Worm (Caenorhabditis elegans): ENCODE data around the gene spe-18.
A peak's percentile ranks its signal among the peaks of the same experiment; 100 is the strongest.

Gene spe-18

DNA sequence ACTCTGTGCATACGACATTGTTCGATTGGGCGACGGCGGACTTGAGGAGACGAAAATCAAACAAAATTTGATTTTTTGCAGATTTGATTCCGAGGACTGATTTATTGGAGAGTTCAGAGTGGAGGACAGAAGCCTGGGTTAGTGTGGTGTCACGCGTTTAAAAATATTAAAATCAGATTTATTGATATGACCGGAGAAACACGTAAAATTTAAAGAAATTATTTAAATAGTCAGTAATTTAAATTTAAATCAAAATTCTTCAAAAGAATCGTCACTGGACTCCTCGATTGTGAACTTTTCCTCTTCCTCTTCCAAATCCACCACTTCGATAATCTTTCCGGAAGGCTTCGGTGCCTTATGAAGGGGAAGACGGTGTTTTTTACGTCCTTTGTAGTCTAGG lies at the start of gene spe-18:
spe-18 (minus strand) TSS at position 101 of the 400 bp plus-strand sequence.
- TF ChIP-seq zag-1 (tag; optimal IDR thresholded peaks at IDR 0.05) (no peak), aly-2 (tag; optimal IDR thresholded peaks at IDR 0.05) (no peak), crh-2 (tag; optimal IDR thresholded peaks at IDR 0.05) (no peak), nhr-25 (tag; optimal IDR thresholded peaks at IDR 0.05) (no peak), nhr-12 (tag; optimal IDR thresholded peaks at IDR 0.05) (no peak), mdl-1 (tag; optimal IDR thresholded peaks at IDR 0.05) (no peak), nhr-11 (tag; optimal IDR thresholded peaks at IDR 0.05) (no peak), mab-5 (tag; optimal IDR thresholded peaks at IDR 0.05) (no peak), C34F6.9 (tag; optimal IDR thresholded peaks at IDR 0.05) (no peak), ztf-1 (GFP tag; conservative IDR thresholded peaks at IDR 0.05) (no peak), unc-39 (tag; optimal IDR thresholded peaks at IDR 0.05) (no peak), nhr-10 (tag; optimal IDR thresholded peaks at IDR 0.05) (no peak), gmeb-1 (tag; optimal IDR thresholded peaks at IDR 0.05) (no peak), dmd-4 (tag; optimal IDR thresholded peaks at IDR 0.05) (no peak), nhr-77 (tag; optimal IDR thresholded peaks at IDR 0.05) (no peak), lsy-2 (tag; optimal IDR thresholded peaks at IDR 0.05) (no peak), egl-27 (tag; optimal IDR thresholded peaks at IDR 0.05) (no peak), mbf-1 (tag; optimal IDR thresholded peaks at IDR 0.05) (no peak), F13H6.1 (tag; optimal IDR thresholded peaks at IDR 0.05) (no peak)

DNA sequence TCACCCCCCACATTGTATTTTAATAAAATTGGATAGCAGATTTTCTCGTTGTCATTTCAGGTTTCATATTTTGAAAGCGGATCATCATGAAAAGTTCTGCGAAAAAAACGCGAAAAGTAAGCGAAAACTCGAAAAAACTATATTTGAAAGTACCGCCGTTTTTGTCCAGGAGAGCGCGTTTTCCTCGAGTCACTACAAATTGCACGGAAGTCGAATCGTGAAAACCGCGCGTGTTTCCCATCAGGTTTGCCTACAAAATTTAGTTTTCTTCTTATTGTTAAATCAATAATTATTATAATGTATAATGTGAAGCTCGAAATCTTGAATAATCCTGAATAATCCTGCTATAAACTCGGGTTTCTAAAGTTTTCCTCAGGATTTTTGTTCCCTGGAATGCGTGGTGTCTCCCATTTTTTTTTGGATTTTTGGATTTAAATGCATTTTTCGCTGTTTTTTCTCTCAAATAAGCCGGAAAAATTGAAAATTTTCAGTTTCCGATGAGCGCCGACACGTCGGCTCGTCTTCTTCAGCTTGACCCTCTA lies 46.5 kb upstream of the spe-18 start, which contains the start of gene btf-1:
btf-1 (plus strand) TSS at position 492 of the 542 bp plus-strand sequence.
- TF ChIP-seq zag-1 (tag; optimal IDR thresholded peaks at IDR 0.05) (peak; percentile 1), lin-11 (tag; optimal IDR thresholded peaks at IDR 0.05) (peak; percentile 5), ztf-4 (tag; optimal IDR thresholded peaks at IDR 0.05) (peak; percentile 51), nhr-77 (tag; optimal IDR thresholded peaks at IDR 0.05) (peak; percentile 54), C34F6.9 (tag; optimal IDR thresholded peaks at IDR 0.05) (peak; percentile 86), nhr-11 (tag; optimal IDR thresholded peaks at IDR 0.05) (no peak), ZK546.5 (tag; optimal IDR thresholded peaks at IDR 0.05) (peak; percentile 6), aly-2 (tag; optimal IDR thresholded peaks at IDR 0.05) (no peak), gmeb-1 (tag; optimal IDR thresholded peaks at IDR 0.05) (peak; percentile 96), mdl-1 (tag; optimal IDR thresholded peaks at IDR 0.05) (peak in 1 of 2 experiments; percentile 23), sem-4 (tag; optimal IDR thresholded peaks at IDR 0.05) (no peak), ztf-11 (tag; optimal IDR thresholded peaks at IDR 0.05) (no peak), dmd-4 (tag; optimal IDR thresholded peaks at IDR 0.05) (peak; percentile 5), sma-3 (GFP tag; optimal IDR thresholded peaks at IDR 0.05) (peak; percentile 92), nhr-10 (tag; optimal IDR thresholded peaks at IDR 0.05) (no peak), unc-39 (tag; optimal IDR thresholded peaks at IDR 0.05) (no peak), nhr-237 (tag; optimal IDR thresholded peaks at IDR 0.05) (no peak), ceh-16 (tag; optimal IDR thresholded peaks at IDR 0.05) (no peak), ztf-1 (GFP tag; conservative IDR thresholded peaks at IDR 0.05) (no peak), lin-13 (GFP tag; optimal IDR thresholded peaks at IDR 0.05) (peak; percentile 78), lsy-2 (tag; optimal IDR thresholded peaks at IDR 0.05) (peak; percentile 67 to 86), blmp-1 (tag; optimal IDR thresholded peaks at IDR 0.05; ENCODE audit: insufficient read depth) (no peak), skn-1 (tag; optimal IDR thresholded peaks at IDR 0.05) (no peak), lin-39 (tag; optimal IDR thresholded peaks at IDR 0.05) (no peak), fos-1 (tag; optimal IDR thresholded peaks at IDR 0.05) (peak; percentile 59), nhr-12 (tag; optimal IDR thresholded peaks at IDR 0.05) (no peak), mbf-1 (tag; optimal IDR thresholded peaks at IDR 0.05) (no peak), ama-1 (optimal IDR thresholded peaks at IDR 0.05) (peak; percentile 80), egl-27 (tag; optimal IDR thresholded peaks at IDR 0.05) (peak; percentile 48), snpc-4 (tag; optimal IDR thresholded peaks at IDR 0.05) (no peak), elt-1 (tag; optimal IDR thresholded peaks at IDR 0.05) (no peak), F13H6.1 (tag; optimal IDR thresholded peaks at IDR 0.05) (peak; percentile 76), ceh-82 (tag; optimal IDR thresholded peaks at IDR 0.05) (no peak), peb-1 (tag; optimal IDR thresholded peaks at IDR 0.05) (no peak), unc-55 (GFP tag; optimal IDR thresholded peaks at IDR 0.05) (peak; percentile 81), nhr-129 (tag; optimal IDR thresholded peaks at IDR 0.05) (peak; percentile 71), nhr-21 (tag; optimal IDR thresholded peaks at IDR 0.05) (peak; percentile 79), alr-1 (tag; optimal IDR thresholded peaks at IDR 0.05) (no peak), R02D3.7 (tag; optimal IDR thresholded peaks at IDR 0.05) (peak; percentile 26), nhr-23 (tag; optimal IDR thresholded peaks at IDR 0.05) (no peak), mab-5 (tag; optimal IDR thresholded peaks at IDR 0.05) (no peak), nhr-6 (tag; optimal IDR thresholded peaks at IDR 0.05) (peak; percentile 57), unc-62 (GFP tag; optimal IDR thresholded peaks at IDR 0.05) (no peak), crh-2 (tag; optimal IDR thresholded peaks at IDR 0.05) (peak; percentile 68), elt-3 (tag; optimal IDR thresholded peaks at IDR 0.05) (no peak), Y55F3AM.14 (GFP tag; optimal IDR thresholded peaks at IDR 0.05) (peak; percentile 53), sma-9 (GFP tag; optimal IDR thresholded peaks at IDR 0.05) (peak; percentile 70), sma-9 (tag; optimal IDR thresholded peaks at IDR 0.05) (no peak), nhr-25 (tag; optimal IDR thresholded peaks at IDR 0.05) (peak; percentile 76)
